Fruit fly (Drosophila melanogaster): Measurements from ENCODE around the gene Sps2.

Sps2 gene

dm6 chr2L:10344029-10344606 lies 1.7 kb downstream of the Sps2 start, which contains the start of gene Frmd5:
Gene Frmd5, plus strand, starts transcription at chr2L:10344442.
- TF ChIP-seq CG17801 (GFP tag; optimal IDR thresholded peaks at IDR 0.05; ENCODE audit: partially characterized antibody) = no peak

- no peak for TF ChIP-seq CG17801 (GFP tag; optimal IDR thresholded peaks at IDR 0.05; ENCODE audit: partially characterized antibody)
Observed at dm6 chr2L:10351130-10351529, 8.7 kb downstream of the Sps2 start.

- TF ChIP-seq CG17801 (GFP tag; optimal IDR thresholded peaks at IDR 0.05; ENCODE audit: partially characterized antibody) = no peak
Observed at dm6 chr2L:10353871-10354270, 11.5 kb downstream of the Sps2 start, which contains the start of gene CG34367. Gene CG34367, minus strand, starts transcription at chr2L:10353905.

dm6 chr2L:10356508-10356907 lies 14.1 kb downstream of the Sps2 start, which contains the start of the genes CtsL4 and ClpP:
Gene CtsL4, minus strand, starts transcription at chr2L:10356597.
Gene ClpP, plus strand, starts transcription at chr2L:10356795.
- no peak for TF ChIP-seq CG17801 (GFP tag; optimal IDR thresholded peaks at IDR 0.05; ENCODE audit: partially characterized antibody)

DNA sequence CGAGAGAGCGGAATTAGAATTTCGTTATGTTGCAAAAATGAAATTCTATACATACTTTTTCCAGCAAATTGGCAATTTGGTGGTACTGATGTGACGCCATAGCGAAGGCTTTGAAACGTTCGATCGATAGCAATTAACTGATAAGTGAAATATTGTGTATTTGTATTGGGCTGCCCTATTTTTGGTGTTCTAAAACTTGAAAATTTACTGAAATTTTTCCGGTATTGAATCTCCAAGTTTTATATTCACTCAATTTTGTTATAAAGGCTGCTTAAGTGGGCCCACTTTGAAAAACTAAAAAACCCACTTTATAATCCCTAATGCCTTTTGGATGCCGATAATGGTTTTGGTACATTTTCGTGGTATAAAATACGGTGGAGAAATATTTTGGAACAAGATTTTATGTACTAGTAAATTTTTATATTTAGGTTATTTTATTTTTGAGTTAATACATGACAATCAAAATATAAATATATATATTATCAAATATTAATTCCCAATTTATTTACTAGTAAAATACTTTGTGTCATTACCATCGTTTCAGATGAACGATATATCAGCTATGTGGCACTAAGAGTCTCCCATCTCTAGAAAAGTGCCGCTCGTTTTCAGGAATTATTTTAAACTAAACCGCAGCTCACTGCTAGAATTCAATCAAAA lies 20.1 kb downstream of the Sps2 start, which contains the start of the genes Cand1 and pim:
Gene Cand1 (minus strand): TSS at position 300 of the 660 bp plus-strand sequence.
Gene pim (plus strand): TSS at position 582 of the 660 bp plus-strand sequence.
- TF ChIP-seq CG17801 (GFP tag; optimal IDR thresholded peaks at IDR 0.05; ENCODE audit: partially characterized antibody) = no peak

- TF ChIP-seq CG17801 (GFP tag; optimal IDR thresholded peaks at IDR 0.05; ENCODE audit: partially characterized antibody) = no peak
Observed at dm6 chr2L:10364229-10364628, 21.8 kb downstream of the Sps2 start, which contains the start of gene lft. Gene lft, plus strand, starts transcription at chr2L:10364471.

dm6 chr2L:10366525-10366924 lies 24.1 kb downstream of the Sps2 start, which contains the start of gene CG5056:
Gene CG5056, plus strand, starts transcription at chr2L:10366692.
- TF ChIP-seq CG17801 (GFP tag; optimal IDR thresholded peaks at IDR 0.05; ENCODE audit: partially characterized antibody) = peak; percentile 67

DNA sequence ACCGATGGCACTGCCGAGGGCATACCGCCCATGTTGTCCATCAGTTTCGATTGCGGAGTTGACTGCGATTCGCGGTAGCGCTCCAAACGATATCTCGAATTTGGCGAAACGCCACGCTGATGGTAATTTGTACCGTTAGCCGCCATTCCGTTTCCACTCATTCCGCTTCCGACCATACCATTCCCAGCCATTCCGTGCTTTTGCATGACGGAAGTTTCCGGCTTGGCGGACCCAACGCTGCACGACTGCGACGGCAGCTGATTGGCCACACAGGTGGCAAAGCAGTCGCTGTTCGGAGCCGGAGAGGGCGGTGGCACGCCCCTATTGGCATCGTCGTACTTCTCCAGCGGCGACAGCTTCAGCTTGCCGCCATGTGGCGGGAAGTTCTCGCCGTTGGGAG lies 29.9 kb downstream of the Sps2 start:
- no peak for TF ChIP-seq CG17801 (GFP tag; optimal IDR thresholded peaks at IDR 0.05; ENCODE audit: partially characterized antibody)

- TF ChIP-seq CG17801 (GFP tag; optimal IDR thresholded peaks at IDR 0.05; ENCODE audit: partially characterized antibody) = no peak
Observed at dm6 chr2L:10373605-10374269, 31.3 kb downstream of the Sps2 start, which contains the start of gene rho-5. Gene rho-5, minus strand, starts transcription at chr2L:10373900.

DNA sequence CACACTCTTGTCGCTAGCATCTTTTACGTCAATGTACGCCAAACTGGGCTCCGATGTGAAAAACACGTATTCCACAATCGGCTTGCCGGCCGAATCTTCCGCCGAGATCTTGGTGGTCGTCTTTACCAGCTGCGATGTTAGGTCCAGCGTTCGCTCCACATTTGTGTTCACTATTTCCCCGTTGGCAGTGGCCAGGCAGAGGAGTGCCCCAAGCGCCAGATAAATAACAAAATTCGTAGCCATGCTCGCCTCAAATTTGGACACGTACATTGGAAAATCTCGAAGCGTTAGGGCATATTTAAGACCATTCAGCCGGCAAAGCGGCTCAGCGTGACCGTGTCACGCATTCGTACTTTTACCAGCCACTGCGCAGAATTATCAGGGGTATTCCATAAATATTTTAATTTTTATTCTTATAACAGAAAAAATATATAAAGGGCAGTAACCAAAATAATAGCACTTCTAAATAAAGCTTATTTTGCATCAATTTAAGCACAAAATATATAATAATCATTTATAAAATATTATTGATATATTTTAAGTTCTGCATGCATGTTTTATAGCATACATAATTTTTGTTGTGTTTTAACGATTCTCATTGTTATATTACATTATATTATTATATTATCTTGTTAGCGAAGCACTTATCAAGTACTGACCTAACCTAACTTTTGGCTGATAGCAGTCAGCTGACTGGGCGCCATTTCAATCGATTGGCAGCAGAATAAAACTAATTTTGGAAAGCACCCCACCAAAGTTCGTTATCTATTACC lies 33.3 kb downstream of the Sps2 start, which contains the start of the genes CG33303 and dpr19:
Gene CG33303 (minus strand): TSS at position 294 of the 773 bp plus-strand sequence.
Gene dpr19 (plus strand): TSS at position 705 of the 773 bp plus-strand sequence.
- peak; percentile 59 for TF ChIP-seq CG17801 (GFP tag; optimal IDR thresholded peaks at IDR 0.05; ENCODE audit: partially characterized antibody)

dm6 chr2L:10376276-10376675 lies 33.9 kb downstream of the Sps2 start:
- no peak for TF ChIP-seq CG17801 (GFP tag; optimal IDR thresholded peaks at IDR 0.05; ENCODE audit: partially characterized antibody)

dm6 chr2L:10378631-10379030 lies 36.2 kb downstream of the Sps2 start:
- no peak for TF ChIP-seq CG17801 (GFP tag; optimal IDR thresholded peaks at IDR 0.05; ENCODE audit: partially characterized antibody)

- TF ChIP-seq CG17801 (GFP tag; optimal IDR thresholded peaks at IDR 0.05; ENCODE audit: partially characterized antibody) = no peak
Observed at dm6 chr2L:10379865-10380264, 37.5 kb downstream of the Sps2 start, which contains the start of gene gny. Gene gny, plus strand, starts transcription at chr2L:10380103.

dm6 chr2L:10381890-10382450 lies 39.6 kb downstream of the Sps2 start, which contains the start of gene CG5096:
Gene CG5096, plus strand, starts transcription at chr2L:10382263.
- peak; percentile 33 for TF ChIP-seq CG17801 (GFP tag; optimal IDR thresholded peaks at IDR 0.05; ENCODE audit: partially characterized antibody)

All from ovary, adult (tissue).